Worm (Caenorhabditis elegans) whole organism, L4 larva: Measurements from ENCODE around the gene F13B6.1.
A peak's percentile ranks its signal among the peaks of the same experiment; 100 is the strongest.

Experiments
- D1046.2 ChIP-seq: fragments of 200-800 bp; sonication (Bioruptor generic); IDR thresholded peaks from 2 replicates; pipeline ENCODE4 v1.3.6; 2022; ENCODE audit warnings: missing genetic modification characterization, missing compliant biosample characterization
- F26F4.8 ChIP-seq: fragments of 200-800 bp; sonication (Bioruptor generic); conservative IDR thresholded peaks from 2 replicates; pipeline ENCODE4 v1.3.6; 2022; ENCODE audit warnings: missing genetic modification characterization, missing compliant biosample characterization
- F37D6.2 ChIP-seq: sonication (generic microtip); optimal IDR thresholded peaks from 2 replicates; lab custom pipeline; 2016; ENCODE audit warnings: mild to moderate bottlenecking, missing genetic modification characterization, missing compliant biosample characterization
- F49E8.2 ChIP-seq: sonication (generic microtip); optimal IDR thresholded peaks from 2 replicates; lab custom pipeline; 2016; ENCODE audit warnings: missing compliant biosample characterization, mild to moderate bottlenecking, missing genetic modification characterization, borderline replicate concordance
- T20F7.1 ChIP-seq: fragments of 200-800 bp; sonication (Bioruptor generic); optimal IDR thresholded peaks from 2 replicates; lab custom pipeline; 2018; ENCODE audit warnings: mild to moderate bottlenecking, missing genetic modification characterization, missing compliant biosample characterization
- aha-1 ChIP-seq: fragments of 150-350 bp; peaks from one replicate; lab custom pipeline; 2014; ENCODE audit warnings: missing biosample characterization, missing genetic modification characterization
- aly-2 ChIP-seq: sonication (generic microtip); optimal IDR thresholded peaks from 2 replicates; lab custom pipeline; 2018; ENCODE audit warnings: missing biosample characterization, missing genetic modification characterization
- ceh-20 ChIP-seq: fragments of 200-800 bp; sonication (Bioruptor generic); IDR thresholded peaks from 2 replicates; pipeline ENCODE4 v1.3.6; 2022; ENCODE audit warnings: missing genetic modification reagents, missing genetic modification characterization, missing compliant biosample characterization
- ceh-62 ChIP-seq: sonication (generic microtip); optimal IDR thresholded peaks from 2 replicates; lab custom pipeline; 2017; ENCODE audit warnings: missing biosample characterization, missing genetic modification characterization
- ces-1 ChIP-seq: fragments of 150-350 bp; sonication (generic microtip); optimal IDR thresholded peaks from 4 replicates; lab custom pipeline; 2014; ENCODE audit warnings: missing biosample characterization, missing genetic modification reagents, missing genetic modification characterization
- daf-12 ChIP-seq: fragments of 150-350 bp; optimal IDR thresholded peaks from 2 replicates; lab custom pipeline; 2014; ENCODE audit warnings: missing biosample characterization, missing genetic modification reagents, missing genetic modification characterization
- daf-16 ChIP-seq, 3 experiments: sonication (generic microtip); optimal IDR thresholded peaks; 2 replicates each; lab custom pipeline; 2016 to 2017; ENCODE audit warnings: missing genetic modification characterization in 3 of 3, missing genetic modification reagents in 3 of 3, mild to moderate bottlenecking in 2 of 3, missing compliant biosample characterization in 2 of 3, missing biosample characterization in 1 of 3, moderate library complexity in 1 of 3
- dmd-9 ChIP-seq: fragments of 200-800 bp; sonication (Bioruptor generic); IDR thresholded peaks from 2 replicates; pipeline ENCODE4 v1.3.6; 2022; ENCODE audit warnings: missing genetic modification reagents, missing genetic modification characterization, missing compliant biosample characterization
- hif-1 ChIP-seq, 2 experiments: sonication (generic microtip); optimal IDR thresholded peaks; 2 replicates each; lab custom pipeline; 2016 to 2017; ENCODE audit warnings: missing compliant biosample characterization in 2 of 2, missing genetic modification characterization in 2 of 2, missing genetic modification reagents in 2 of 2, missing genotype in 2 of 2, mild to moderate bottlenecking in 1 of 2
- lin-29 ChIP-seq: fragments of 200-800 bp; sonication (Bioruptor generic); IDR thresholded peaks from 2 replicates; pipeline ENCODE4 v1.3.6; 2022; ENCODE audit warnings: missing genetic modification reagents, missing genetic modification characterization, missing compliant biosample characterization
- lin-38 ChIP-seq: fragments of 200-800 bp; sonication (Bioruptor generic); IDR thresholded peaks from 2 replicates; pipeline ENCODE4 v1.3.6; 2022; ENCODE audit warnings: missing genetic modification reagents, missing genetic modification characterization, missing compliant biosample characterization
- lir-3 ChIP-seq: sonication (generic microtip); optimal IDR thresholded peaks from 2 replicates; lab custom pipeline; 2016; ENCODE audit warnings: mild to moderate bottlenecking, missing genetic modification characterization, missing compliant biosample characterization
- lsy-2 ChIP-seq, 2 experiments: fragments of 150-350 bp in 1 of 2; sonication (generic microtip) in 1 of 2; optimal IDR thresholded peaks; 2 replicates each; lab custom pipeline; 2014 to 2017; ENCODE audit warnings: missing biosample characterization in 2 of 2, missing genetic modification characterization in 2 of 2
- mdt-29 ChIP-seq: fragments of 200-800 bp; sonication (Bioruptor generic); IDR thresholded peaks from 2 replicates; pipeline ENCODE4 v1.3.6; 2022; ENCODE audit warnings: missing genetic modification reagents, missing genetic modification characterization, missing compliant biosample characterization
- mxl-3 ChIP-seq: fragments of 200-800 bp; sonication (Bioruptor generic); optimal IDR thresholded peaks from 2 replicates; lab custom pipeline; 2018; ENCODE audit warnings: mild to moderate bottlenecking, missing genetic modification characterization, missing compliant biosample characterization
- nhr-11 ChIP-seq: fragments of 150-350 bp; optimal IDR thresholded peaks from 2 replicates; lab custom pipeline; 2014; ENCODE audit warnings: missing biosample characterization, missing genetic modification characterization
- nhr-237 ChIP-seq: sonication (generic microtip); optimal IDR thresholded peaks from 2 replicates; lab custom pipeline; 2017; ENCODE audit warnings: missing biosample characterization, missing genetic modification characterization
- nhr-42 ChIP-seq: fragments of 200-800 bp; sonication (Bioruptor generic); IDR thresholded peaks from 2 replicates; pipeline ENCODE4 v1.3.6; 2022; ENCODE audit warnings: missing genetic modification characterization, missing compliant biosample characterization
- nhr-6 ChIP-seq: fragments of 150-350 bp; optimal IDR thresholded peaks from 2 replicates; lab custom pipeline; 2014; ENCODE audit warnings: missing biosample characterization, missing genetic modification characterization
- nhr-77 ChIP-seq: fragments of 150-350 bp; optimal IDR thresholded peaks from 2 replicates; lab custom pipeline; 2014; ENCODE audit warnings: missing biosample characterization, missing genetic modification characterization
- pha-4 ChIP-seq, 2 experiments: fragments of 150-350 bp in 1 of 2; fragments of 200-800 bp in 1 of 2; sonication (Bioruptor generic) in 1 of 2; IDR thresholded peaks in 1 of 2; optimal IDR thresholded peaks in 1 of 2; 2 replicates each; pipeline versions ENCODE4 v1.3.6 to Lab custom; 2014 to 2022; ENCODE audit warnings: missing genetic modification characterization in 2 of 2, missing genetic modification reagents in 2 of 2, missing biosample characterization in 1 of 2, missing compliant biosample characterization in 1 of 2
- php-3 ChIP-seq: fragments of 200-800 bp; sonication (Bioruptor generic); IDR thresholded peaks from 2 replicates; pipeline ENCODE4 v1.3.6; 2022; ENCODE audit warnings: missing genetic modification reagents, missing genetic modification characterization, missing compliant biosample characterization
- pqm-1 ChIP-seq: sonication (generic microtip); optimal IDR thresholded peaks from 2 replicates; lab custom pipeline; 2017; ENCODE audit warnings: missing biosample characterization, missing genetic modification characterization
- sdz-12 ChIP-seq: fragments of 200-800 bp; sonication (Bioruptor generic); optimal IDR thresholded peaks from 2 replicates; lab custom pipeline; 2018; ENCODE audit warnings: mild to moderate bottlenecking, missing genetic modification characterization, missing compliant biosample characterization
- skn-1 ChIP-seq: fragments of 150-350 bp; optimal IDR thresholded peaks from 2 replicates; lab custom pipeline; 2014; ENCODE audit warnings: missing biosample characterization, missing genetic modification characterization
- snpc-4 ChIP-seq: fragments of 150-350 bp; optimal IDR thresholded peaks from 2 replicates; lab custom pipeline; 2014; ENCODE audit warnings: missing biosample characterization, missing genetic modification characterization
- tag-97 ChIP-seq: fragments of 200-800 bp; sonication (Bioruptor generic); IDR thresholded peaks from 2 replicates; pipeline ENCODE4 v1.3.6; 2022; ENCODE audit warnings: missing genetic modification characterization, missing compliant biosample characterization
- unc-130 ChIP-seq: sonication (generic microtip); optimal IDR thresholded peaks from 2 replicates; lab custom pipeline; 2016; ENCODE audit warnings: missing genetic modification reagents, missing genetic modification characterization, missing compliant biosample characterization
- unc-62 ChIP-seq, 3 experiments: fragments of 150-350 bp in 1 of 3; sonication (generic microtip); optimal IDR thresholded peaks in 2 of 3; peaks in 1 of 3; 1 replicate in 1 of 3; 2 replicates in 2 of 3; lab custom pipeline; 2014 to 2017; ENCODE audit warnings: missing biosample characterization in 3 of 3, missing genetic modification characterization in 3 of 3, missing genetic modification reagents in 3 of 3, missing genotype in 1 of 3

Gene F13B6.1

ce11 chrIV:7420913-7421312, 35.4 kb upstream of the F13B6.1 start, which contains the start of gene srtx-1:
TSS of gene srtx-1 (plus strand) at chrIV:7421213.
- no peak for TF ChIP-seq nhr-11
- TF ChIP-seq unc-62 (GFP tag; optimal IDR thresholded peaks at IDR 0.05 in 1 of 2; lab: Kevin White, UChicago): peak in 1 of 2 experiments; percentile 70
- TF ChIP-seq unc-62 (tag; optimal IDR thresholded peaks at IDR 0.05; lab: Kevin White, UChicago): no peak

- peak; percentile 74 for TF ChIP-seq aha-1 (tag; lab: Kevin White, UChicago)
- TF ChIP-seq unc-130 (GFP tag; lab: Kevin White, UChicago): no peak
Measured at ce11 chrIV:7424198-7424597, 32.1 kb upstream of the F13B6.1 start, which contains the start of gene unc-82. TSS of gene unc-82 (plus strand) at chrIV:7424498.

- TF ChIP-seq ceh-20 (GFP tag; lab: Robert Waterston, UW) (no peak), nhr-11 (peak; percentile 63), aha-1 (tag; lab: Kevin White, UChicago) (peak; percentile 40), daf-16 (GFP tag; optimal IDR thresholded peaks at IDR 0.05; lab: Kevin White, UChicago) (peak in 1 of 2 experiments; percentile 18), daf-16 (tag; optimal IDR thresholded peaks at IDR 0.05; lab: Kevin White, UChicago) (no peak)
Measured at ce11 chrIV:7426055-7426454, 30.3 kb upstream of the F13B6.1 start.

- no peak for TF ChIP-seq nhr-77
- no peak for TF ChIP-seq php-3 (GFP tag; lab: Robert Waterston, UW)
- TF ChIP-seq ces-1 (GFP tag; lab: Kevin White, UChicago): no peak
- TF ChIP-seq skn-1 (tag; lab: Kevin White, UChicago): no peak
- TF ChIP-seq pqm-1 (tag; lab: Kevin White, UChicago): no peak
- no peak for TF ChIP-seq F26F4.8
- TF ChIP-seq sdz-12: no peak
- no peak for TF ChIP-seq tag-97 (GFP tag; lab: Robert Waterston, UW)
- no peak for TF ChIP-seq hif-1 (tag; optimal IDR thresholded peaks at IDR 0.05; lab: Kevin White, UChicago)
- TF ChIP-seq F49E8.2 (tag; lab: Kevin White, UChicago): no peak
- no peak for TF ChIP-seq nhr-6 (tag; lab: Kevin White, UChicago)
- no peak for TF ChIP-seq ceh-62 (tag; lab: Kevin White, UChicago)
- no peak for TF ChIP-seq unc-62 (GFP tag; optimal IDR thresholded peaks at IDR 0.05 in 1 of 2; lab: Kevin White, UChicago)
- no peak for TF ChIP-seq unc-62 (tag; optimal IDR thresholded peaks at IDR 0.05; lab: Kevin White, UChicago)
Measured at ce11 chrIV:7428347-7428746, 28.0 kb upstream of the F13B6.1 start.

ce11 chrIV:7428998-7429397, 27.3 kb upstream of the F13B6.1 start:
- TF ChIP-seq php-3 (GFP tag; lab: Robert Waterston, UW) (no peak), mxl-3 (no peak), lir-3 (tag; lab: Kevin White, UChicago) (no peak), snpc-4 (tag; lab: Kevin White, UChicago) (no peak), nhr-237 (no peak), F37D6.2 (no peak), lin-29 (GFP tag; lab: Robert Waterston, UW) (no peak), D1046.2 (no peak), nhr-42 (no peak), lsy-2 (tag; optimal IDR thresholded peaks at IDR 0.05; lab: Kevin White, UChicago) (no peak), lin-38 (GFP tag; lab: Robert Waterston, UW) (no peak), dmd-9 (no peak), aly-2 (tag; lab: Kevin White, UChicago) (no peak), T20F7.1 (GFP tag; lab: Kevin White, UChicago) (no peak), daf-12 (tag; lab: Kevin White, UChicago) (no peak), mdt-29 (GFP tag; lab: Robert Waterston, UW) (no peak), pha-4 (GFP tag; IDR thresholded peaks at IDR 0.05; lab: Robert Waterston, UW) (no peak), pha-4 (tag; optimal IDR thresholded peaks at IDR 0.05; lab: Kevin White, UChicago) (no peak), F49E8.2 (tag; lab: Kevin White, UChicago) (no peak)
